Fruit fly (Drosophila melanogaster): Measurements from ENCODE around the gene CG13023.

Gene CG13023

dm6 chr3L:16881097-16881496, 46.1 kb downstream of the CG13023 start:
- TF ChIP-seq toe (GFP tag; optimal IDR thresholded peaks at IDR 0.05) = no peak
- TF ChIP-seq Hr96 (GFP tag; optimal IDR thresholded peaks at IDR 0.05) = no peak
- TF ChIP-seq CG1620 (GFP tag; optimal IDR thresholded peaks at IDR 0.05) = no peak
- TF ChIP-seq pad (GFP tag; optimal IDR thresholded peaks at IDR 0.05) = no peak
- TF ChIP-seq Crg-1 (GFP tag; optimal IDR thresholded peaks at IDR 0.05) = no peak
- no peak for TF ChIP-seq tj (GFP tag; optimal IDR thresholded peaks at IDR 0.05)
- TF ChIP-seq CG7045 (GFP tag; optimal IDR thresholded peaks at IDR 0.05) = no peak
- no peak for TF ChIP-seq cnc (optimal IDR thresholded peaks at IDR 0.05)
- TF ChIP-seq CG5204 (GFP tag; optimal IDR thresholded peaks at IDR 0.05) = no peak
- TF ChIP-seq CG12768 (GFP tag; optimal IDR thresholded peaks at IDR 0.05) = no peak
- no peak for TF ChIP-seq ovo (GFP tag; optimal IDR thresholded peaks at IDR 0.05)
- TF ChIP-seq kay (GFP tag; ENCODE audit: borderline replicate concordance) = no peak
- no peak for TF ChIP-seq CG14711 (tag; optimal IDR thresholded peaks at IDR 0.05)
- TF ChIP-seq CG11617 (GFP tag; optimal IDR thresholded peaks at IDR 0.05) = no peak
- no peak for TF ChIP-seq CG33017 (tag; optimal IDR thresholded peaks at IDR 0.05)
- TF ChIP-seq Clk (GFP tag; optimal IDR thresholded peaks at IDR 0.05) = no peak
- no peak for TF ChIP-seq bab1 (GFP tag; optimal IDR thresholded peaks at IDR 0.05)
- no peak for TF ChIP-seq CG7101 (tag; optimal IDR thresholded peaks at IDR 0.05)

- no peak for TF ChIP-seq ovo (GFP tag; optimal IDR thresholded peaks at IDR 0.05)
- no peak for TF ChIP-seq Mnt (GFP tag; optimal IDR thresholded peaks at IDR 0.05)
- no peak for TF ChIP-seq CG14711 (tag; optimal IDR thresholded peaks at IDR 0.05)
- no peak for TF ChIP-seq cic (GFP tag; optimal IDR thresholded peaks at IDR 0.05)
- TF ChIP-seq cnc (optimal IDR thresholded peaks at IDR 0.05) = no peak
- no peak for TF ChIP-seq CG5204 (GFP tag; optimal IDR thresholded peaks at IDR 0.05)
- no peak for TF ChIP-seq Hr96 (GFP tag; optimal IDR thresholded peaks at IDR 0.05)
- no peak for TF ChIP-seq tj (GFP tag; optimal IDR thresholded peaks at IDR 0.05)
Measured at dm6 chr3L:16878830-16879536, 48.3 kb downstream of the CG13023 start.

- no peak for TF ChIP-seq CG33017 (tag; optimal IDR thresholded peaks at IDR 0.05)
- TF ChIP-seq CG1620 (GFP tag; optimal IDR thresholded peaks at IDR 0.05) = no peak
- no peak for TF ChIP-seq pad (GFP tag; optimal IDR thresholded peaks at IDR 0.05)
- TF ChIP-seq tj (GFP tag; optimal IDR thresholded peaks at IDR 0.05) = no peak
- TF ChIP-seq kay (GFP tag; ENCODE audit: borderline replicate concordance) = no peak
- no peak for TF ChIP-seq CG11617 (GFP tag; optimal IDR thresholded peaks at IDR 0.05)
- TF ChIP-seq Hr96 (GFP tag; optimal IDR thresholded peaks at IDR 0.05) = no peak
- TF ChIP-seq CG12768 (GFP tag; optimal IDR thresholded peaks at IDR 0.05) = no peak
- TF ChIP-seq bab1 (GFP tag; optimal IDR thresholded peaks at IDR 0.05) = no peak
- no peak for TF ChIP-seq Clk (GFP tag; optimal IDR thresholded peaks at IDR 0.05)
- TF ChIP-seq CG5204 (GFP tag; optimal IDR thresholded peaks at IDR 0.05) = no peak
- TF ChIP-seq Crg-1 (GFP tag; optimal IDR thresholded peaks at IDR 0.05) = no peak
Measured at dm6 chr3L:16876785-16877468, 50.3 kb downstream of the CG13023 start, which contains the start of gene CG32170. Gene CG32170, plus strand, starts transcription at chr3L:16877309.

- TF ChIP-seq Hr96 (GFP tag; optimal IDR thresholded peaks at IDR 0.05) (no peak), CG14711 (tag; optimal IDR thresholded peaks at IDR 0.05) (no peak), Clk (GFP tag; optimal IDR thresholded peaks at IDR 0.05) (no peak), CG11617 (GFP tag; optimal IDR thresholded peaks at IDR 0.05) (no peak), toe (GFP tag; optimal IDR thresholded peaks at IDR 0.05) (no peak), kay (GFP tag; ENCODE audit: borderline replicate concordance) (no peak), Mnt (GFP tag; optimal IDR thresholded peaks at IDR 0.05) (no peak), CG12768 (GFP tag; optimal IDR thresholded peaks at IDR 0.05) (no peak), Crg-1 (GFP tag; optimal IDR thresholded peaks at IDR 0.05) (no peak), CG33017 (tag; optimal IDR thresholded peaks at IDR 0.05) (no peak), CG7045 (GFP tag; optimal IDR thresholded peaks at IDR 0.05) (no peak), bab1 (GFP tag; optimal IDR thresholded peaks at IDR 0.05) (no peak), ovo (GFP tag; optimal IDR thresholded peaks at IDR 0.05) (no peak)
Measured at dm6 chr3L:16875959-16876358, 51.3 kb downstream of the CG13023 start.

dm6 chr3L:16875484-16875883, 51.8 kb downstream of the CG13023 start:
- TF ChIP-seq CG14711 (tag; optimal IDR thresholded peaks at IDR 0.05) (no peak), CG7045 (GFP tag; optimal IDR thresholded peaks at IDR 0.05) (no peak), cnc (optimal IDR thresholded peaks at IDR 0.05) (no peak), pad (GFP tag; optimal IDR thresholded peaks at IDR 0.05) (no peak)

Data from whole organism, adult.